Fruit fly (Drosophila melanogaster) whole organism, prepupa: Measurements from ENCODE around the gene Elal.
A peak's percentile ranks its signal among the peaks of the same experiment; 100 is the strongest.

ENCODE experiments used
- CG11294 ChIP-seq: fragments of 200-800 bp; sonication (Bioruptor generic); IDR thresholded peaks from 2 replicates; pipeline ENCODE4 v1.3.6; 2022; ENCODE audit warnings: missing biosample characterization, missing genetic modification characterization
- CG1621 ChIP-seq: fragments of 200-800 bp; sonication (Bioruptor generic); optimal IDR thresholded peaks from 3 replicates; lab custom pipeline; 2018; ENCODE audit warnings: missing biosample characterization, mild to moderate bottlenecking, missing genetic modification characterization
- CG16779 ChIP-seq: fragments of 200-800 bp; sonication (Bioruptor generic); optimal IDR thresholded peaks from 3 replicates; lab custom pipeline; 2017; ENCODE audit warnings: missing biosample characterization, mild to moderate bottlenecking, missing genetic modification characterization
- CG3919 ChIP-seq: fragments of 200-800 bp; sonication (Bioruptor generic); optimal IDR thresholded peaks from 3 replicates; lab custom pipeline; 2016; ENCODE audit warnings: missing biosample characterization, missing genetic modification characterization
- CG7368 ChIP-seq: fragments of 200-800 bp; sonication (Bioruptor generic); optimal IDR thresholded peaks from 3 replicates; lab custom pipeline; 2016; ENCODE audit warnings: missing biosample characterization, missing genetic modification characterization
- Eip78C ChIP-seq: fragments of 200-800 bp; sonication (Bioruptor generic); peaks from one replicate; lab custom pipeline; 2016; ENCODE audit warnings: missing biosample characterization, missing genetic modification characterization
- Eip93F ChIP-seq: fragments of 200-800 bp; sonication (Bioruptor generic); optimal IDR thresholded peaks from 2 replicates; lab custom pipeline; 2016; ENCODE audit warnings: missing biosample characterization, mild to moderate bottlenecking, missing genetic modification characterization
- Met ChIP-seq: fragments of 200-800 bp; sonication (Bioruptor generic); optimal IDR thresholded peaks from 3 replicates; lab custom pipeline; 2016; ENCODE audit warnings: missing biosample characterization, missing genetic modification characterization
- cyc ChIP-seq: fragments of 200-800 bp; sonication (Bioruptor generic); optimal IDR thresholded peaks from 3 replicates; lab custom pipeline; 2016; ENCODE audit warnings: missing biosample characterization, missing genetic modification characterization
- dsx ChIP-seq: fragments of 200-800 bp; optimal IDR thresholded peaks from 3 replicates; lab custom pipeline; 2019; ENCODE audit warnings: missing biosample characterization, mild to moderate bottlenecking, missing genetic modification characterization, moderate library complexity; ENCODE audit not compliant: poor library complexity, severe bottlenecking
- fd59A ChIP-seq: fragments of 200-800 bp; sonication (Bioruptor generic); optimal IDR thresholded peaks from 2 replicates; lab custom pipeline; 2017; ENCODE audit warnings: missing biosample characterization, mild to moderate bottlenecking, missing genetic modification characterization, missing genetic modification reagents

- no peak for TF ChIP-seq CG11294 (GFP tag; lab: Robert Waterston, UW)
- no peak for TF ChIP-seq cyc (GFP tag; lab: Kevin White, UChicago)
- no peak for TF ChIP-seq fd59A
- TF ChIP-seq CG7368: no peak
- no peak for TF ChIP-seq dsx (GFP tag; lab: Kevin White, UChicago)
- peak; percentile 85 for TF ChIP-seq Eip78C (GFP tag; lab: Kevin White, UChicago)
- no peak for TF ChIP-seq Met (GFP tag; lab: Kevin White, UChicago)
- TF ChIP-seq CG1621 (tag; lab: Kevin White, UChicago): peak; percentile 82
- TF ChIP-seq CG16779 (tag; lab: Kevin White, UChicago): no peak
- TF ChIP-seq CG3919 (GFP tag; lab: Kevin White, UChicago): no peak
- no peak for TF ChIP-seq Eip93F (GFP tag; lab: Kevin White, UChicago)
Observed at dm6 chr3R:24876843-24877457, 11.8 kb downstream of the Elal start, which contains the start of the genes CG11089 and CG31381.
